Fruit fly (Drosophila melanogaster): Measurements from ENCODE around the gene Sap47.

Sap47 gene

DNA sequence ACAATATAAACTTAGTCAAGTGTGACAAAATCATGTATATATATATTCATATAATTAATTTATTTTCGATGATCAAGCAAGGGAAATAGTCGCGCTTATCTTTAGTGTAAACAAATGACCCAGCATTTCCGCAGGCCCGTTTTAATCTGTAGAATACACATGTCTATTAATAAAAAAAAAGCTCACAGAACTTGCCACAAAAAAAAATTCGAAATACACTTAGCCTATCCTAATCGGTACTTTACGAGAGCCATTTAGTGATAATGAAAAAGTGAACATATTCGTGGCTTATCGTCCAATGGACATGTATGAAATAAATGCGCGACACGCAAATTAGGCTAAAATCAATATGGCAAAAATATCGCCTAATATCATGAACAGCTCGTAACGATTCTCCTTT lies 40.3 kb downstream of the Sap47 start (continued):
- TF ChIP-seq CG14014 (GFP tag; IDR thresholded peaks at IDR 0.05) (no peak), maf-S (GFP tag; optimal IDR thresholded peaks at IDR 0.05) (no peak), prd (optimal IDR thresholded peaks at IDR 0.05) (no peak), prd (GFP tag; IDR thresholded peaks at IDR 0.05) (no peak), Rfx (GFP tag; IDR thresholded peaks at IDR 0.05) (no peak), sd (tag; optimal IDR thresholded peaks at IDR 0.05) (no peak), ken (GFP tag; IDR thresholded peaks at IDR 0.05) (no peak), sqz (GFP tag; optimal IDR thresholded peaks at IDR 0.05) (peak; percentile 5), chinmo (GFP tag; IDR thresholded peaks at IDR 0.05; ENCODE audit: partially characterized antibody) (0 out of 4 replicates have a peak, but pooled peaks have one; percentile 55), pho (GFP tag; optimal IDR thresholded peaks at IDR 0.05) (no peak), Abd-B (GFP tag; optimal IDR thresholded peaks at IDR 0.05) (no peak), CG7745 (tag; optimal IDR thresholded peaks at IDR 0.05) (no peak), sug (tag; optimal IDR thresholded peaks at IDR 0.05) (peak; percentile 3)

DNA sequence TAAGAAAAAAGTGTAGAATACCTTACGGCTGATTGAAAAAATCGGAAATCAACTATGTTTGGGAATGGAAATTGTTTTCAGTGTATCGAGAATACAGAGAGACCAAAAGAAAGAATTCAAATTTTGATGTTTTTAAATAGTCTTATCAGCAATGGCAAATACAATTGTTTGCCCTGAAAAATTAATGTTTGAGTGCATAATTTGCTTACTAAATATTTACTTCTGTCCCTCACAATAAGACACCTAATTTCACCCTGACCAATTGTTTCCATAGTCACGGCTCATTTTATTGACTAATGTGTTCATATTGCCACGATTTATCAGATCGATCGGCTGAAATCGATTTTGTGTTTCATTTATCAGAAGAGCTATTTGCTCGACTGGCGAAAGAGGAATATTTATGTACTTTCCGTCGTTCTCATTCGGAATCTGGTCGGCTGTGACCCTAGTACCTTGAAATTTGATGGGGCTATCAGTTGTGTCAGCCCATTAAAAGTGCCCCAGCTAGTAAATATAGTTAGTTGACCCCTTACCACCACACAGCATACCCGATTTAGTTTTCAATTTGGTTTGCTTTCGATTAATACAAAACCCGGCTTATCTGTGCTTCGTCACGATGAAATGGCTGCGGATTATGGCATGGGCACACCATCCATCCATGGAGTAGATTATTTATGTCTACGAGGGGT lies 48.8 kb downstream of the Sap47 start:
- no peak for TF ChIP-seq eyg (GFP tag; optimal IDR thresholded peaks at IDR 0.05)
- TF ChIP-seq h (optimal IDR thresholded peaks at IDR 0.05), result no peak
- TF ChIP-seq HLH3B (GFP tag; IDR thresholded peaks at IDR 0.05), result no peak
- no peak for TF ChIP-seq CG16779 (GFP tag; IDR thresholded peaks at IDR 0.05)
- TF ChIP-seq CG10654 (GFP tag; optimal IDR thresholded peaks at IDR 0.05), result no peak
- TF ChIP-seq CG1602 (GFP tag; optimal IDR thresholded peaks at IDR 0.05), result no peak
- TF ChIP-seq CG2129 (GFP tag; IDR thresholded peaks at IDR 0.05; ENCODE audit: partially characterized antibody), result no peak
- TF ChIP-seq CG18619 (GFP tag; optimal IDR thresholded peaks at IDR 0.05), result no peak
- no peak for TF ChIP-seq CkIIα-i1 (GFP tag; IDR thresholded peaks at IDR 0.05)
- peak; percentile 19 for TF ChIP-seq CG12071 (GFP tag; optimal IDR thresholded peaks at IDR 0.05)
- TF ChIP-seq Oli (tag; optimal IDR thresholded peaks at IDR 0.05), result no peak
- TF ChIP-seq CG3838 (GFP tag; optimal IDR thresholded peaks at IDR 0.05), result no peak
- TF ChIP-seq NC2β (GFP tag; optimal IDR thresholded peaks at IDR 0.05), result no peak
- TF ChIP-seq Dref (GFP tag; IDR thresholded peaks at IDR 0.05), result no peak
- TF ChIP-seq CG12236 (GFP tag; optimal IDR thresholded peaks at IDR 0.05), result peak; percentile 40
- peak; percentile 4 for TF ChIP-seq Sry-β (GFP tag; optimal IDR thresholded peaks at IDR 0.05)
- TF ChIP-seq CG3407 (GFP tag; optimal IDR thresholded peaks at IDR 0.05), result peak; percentile 67
- no peak for TF ChIP-seq Hr51 (GFP tag; optimal IDR thresholded peaks at IDR 0.05)
- TF ChIP-seq gsb-n (tag; optimal IDR thresholded peaks at IDR 0.05), result peak; percentile 84
- no peak for TF ChIP-seq HmgZ (tag; optimal IDR thresholded peaks at IDR 0.05)
- no peak for TF ChIP-seq psq (GFP tag; optimal IDR thresholded peaks at IDR 0.05)
- TF ChIP-seq abd-A (tag; optimal IDR thresholded peaks at IDR 0.05), result no peak
- no peak for TF ChIP-seq crc (GFP tag; optimal IDR thresholded peaks at IDR 0.05)
- peak; percentile 74 for TF ChIP-seq CG15601 (tag; optimal IDR thresholded peaks at IDR 0.05)
- no peak for TF ChIP-seq lov (optimal IDR thresholded peaks at IDR 0.05)
- TF ChIP-seq lov (GFP tag; IDR thresholded peaks at IDR 0.05), result no peak
- no peak for TF ChIP-seq CG9817 (tag; optimal IDR thresholded peaks at IDR 0.05)
- no peak for TF ChIP-seq Opbp (GFP tag; IDR thresholded peaks at IDR 0.05; ENCODE audit: partially characterized antibody)
- no peak for TF ChIP-seq Drgx (GFP tag; IDR thresholded peaks at IDR 0.05)
- no peak for TF ChIP-seq cato (GFP tag; optimal IDR thresholded peaks at IDR 0.05; ENCODE audit: borderline replicate concordance)
- TF ChIP-seq Hmr (GFP tag; optimal IDR thresholded peaks at IDR 0.05), result peak; percentile 21
- TF ChIP-seq pnt (GFP tag; optimal IDR thresholded peaks at IDR 0.05), result no peak
- no peak for TF ChIP-seq Hr39 (optimal IDR thresholded peaks at IDR 0.05)
- peak; percentile 63 for TF ChIP-seq fd64A (GFP tag; optimal IDR thresholded peaks at IDR 0.05)
- TF ChIP-seq ken (GFP tag; IDR thresholded peaks at IDR 0.05), result no peak
- TF ChIP-seq CG7839 (tag; optimal IDR thresholded peaks at IDR 0.05), result peak; percentile 1
- TF ChIP-seq stwl (tag; optimal IDR thresholded peaks at IDR 0.05), result no peak
- TF ChIP-seq trem (tag; optimal IDR thresholded peaks at IDR 0.05), result peak; percentile 51

All from whole organism, embryonic.